Worm (Caenorhabditis elegans) whole organism, young adult: ENCODE data around the gene C44F1.1.
A peak's percentile ranks its signal among the peaks of the same experiment; 100 is the strongest.

ENCODE experiments used
- B0261.1 ChIP-seq: sonication (generic microtip); optimal IDR thresholded peaks from 2 replicates; lab custom pipeline; 2016; ENCODE audit warnings: mild to moderate bottlenecking, missing genetic modification characterization, moderate library complexity, missing compliant biosample characterization
- F22D6.2 ChIP-seq: sonication (generic microtip); optimal IDR thresholded peaks from 2 replicates; lab custom pipeline; 2016; ENCODE audit warnings: mild to moderate bottlenecking, missing genetic modification characterization, missing compliant biosample characterization
- F33H1.4 ChIP-seq: fragments of 200-800 bp; sonication (Bioruptor generic); IDR thresholded peaks from 2 replicates; pipeline ENCODE4 v1.3.6; 2022; ENCODE audit warnings: missing genetic modification reagents, missing genetic modification characterization, missing compliant biosample characterization
- F57C9.4 ChIP-seq: sonication (generic microtip); optimal IDR thresholded peaks from 2 replicates; lab custom pipeline; 2017; ENCODE audit warnings: mild to moderate bottlenecking, missing genetic modification characterization, missing compliant biosample characterization
- T07F8.4 ChIP-seq: sonication (generic microtip); optimal IDR thresholded peaks from 2 replicates; lab custom pipeline; 2016; ENCODE audit warnings: mild to moderate bottlenecking, missing genetic modification characterization, moderate library complexity, missing compliant biosample characterization
- atf-7 ChIP-seq: sonication (generic microtip); optimal IDR thresholded peaks from 2 replicates; lab custom pipeline; 2017; ENCODE audit warnings: mild to moderate bottlenecking, missing genetic modification characterization, missing compliant biosample characterization
- cebp-1 ChIP-seq, 2 experiments: fragments of 200-800 bp in 1 of 2; sonication (Bioruptor generic) in 1 of 2; sonication (generic microtip) in 1 of 2; IDR thresholded peaks in 1 of 2; optimal IDR thresholded peaks in 1 of 2; 2 replicates each; pipeline versions ENCODE4 v1.3.6 to Lab custom; 2017 to 2022; ENCODE audit warnings: missing compliant biosample characterization in 2 of 2, missing genetic modification characterization in 2 of 2, mild to moderate bottlenecking in 1 of 2, missing genetic modification reagents in 1 of 2, moderate library complexity in 1 of 2
- ceh-100 ChIP-seq: fragments of 200-800 bp; sonication (Bioruptor generic); IDR thresholded peaks from 2 replicates; pipeline ENCODE4 v1.3.6; 2022; ENCODE audit warnings: missing genetic modification reagents, missing genetic modification characterization, missing compliant biosample characterization
- ceh-27 ChIP-seq: fragments of 200-800 bp; sonication (Bioruptor generic); optimal IDR thresholded peaks from 2 replicates; lab custom pipeline; 2018; ENCODE audit warnings: mild to moderate bottlenecking, missing genetic modification characterization, moderate library complexity, missing compliant biosample characterization
- ceh-58 ChIP-seq: fragments of 200-800 bp; sonication (Bioruptor generic); IDR thresholded peaks from 2 replicates; pipeline ENCODE4 v1.3.6; 2022; ENCODE audit warnings: missing genetic modification characterization, missing compliant biosample characterization
- dpl-1 ChIP-seq: fragments of 150-350 bp; optimal IDR thresholded peaks from 2 replicates; lab custom pipeline; 2014; ENCODE audit warnings: missing biosample characterization, missing genetic modification reagents, missing genetic modification characterization
- ets-4 ChIP-seq: fragments of 200-800 bp; sonication (Bioruptor generic); optimal IDR thresholded peaks from 2 replicates; lab custom pipeline; 2018; ENCODE audit warnings: mild to moderate bottlenecking, missing genetic modification characterization, missing compliant biosample characterization
- him-1 ChIP-seq: sonication (generic microtip); optimal IDR thresholded peaks from 2 replicates; lab custom pipeline; 2016; ENCODE audit warnings: missing genotype, missing genetic modification reagents, missing genetic modification characterization, missing compliant biosample characterization
- hlh-12 ChIP-seq: sonication (generic microtip); optimal IDR thresholded peaks from 2 replicates; lab custom pipeline; 2016; ENCODE audit warnings: missing genetic modification characterization, missing compliant biosample characterization
- hlh-26 ChIP-seq: fragments of 200-800 bp; sonication (Bioruptor generic); conservative IDR thresholded peaks from 2 replicates; pipeline ENCODE4 v1.3.6; 2022; ENCODE audit warnings: missing genetic modification reagents, missing genetic modification characterization, missing compliant biosample characterization
- hmg-1.2 ChIP-seq: fragments of 200-800 bp; sonication (Bioruptor generic); IDR thresholded peaks from 2 replicates; pipeline ENCODE4 v1.3.6; 2022; ENCODE audit warnings: missing genetic modification reagents, missing genetic modification characterization, missing compliant biosample characterization
- hsf-1 ChIP-seq: fragments of 200-800 bp; sonication (Bioruptor generic); IDR thresholded peaks from 2 replicates; pipeline ENCODE4 v1.3.6; 2022; ENCODE audit warnings: missing genetic modification reagents, missing genetic modification characterization, missing compliant biosample characterization
- let-607 ChIP-seq, 2 experiments: fragments of 200-800 bp in 1 of 2; sonication (Bioruptor generic) in 1 of 2; sonication (generic microtip) in 1 of 2; optimal IDR thresholded peaks; 2 replicates each; lab custom pipeline; 2016 to 2018; ENCODE audit warnings: mild to moderate bottlenecking in 2 of 2, missing compliant biosample characterization in 2 of 2, missing genetic modification characterization in 2 of 2, moderate library complexity in 2 of 2, missing genotype in 1 of 2
- lin-40 ChIP-seq: sonication (generic microtip); optimal IDR thresholded peaks from 2 replicates; lab custom pipeline; 2016; ENCODE audit warnings: missing genetic modification characterization, mild to moderate bottlenecking, missing compliant biosample characterization, missing genotype, missing genetic modification reagents
- madf-6 ChIP-seq: fragments of 200-800 bp; sonication (Bioruptor generic); IDR thresholded peaks from 2 replicates; pipeline ENCODE4 v1.3.6; 2022; ENCODE audit warnings: missing genetic modification reagents, missing genetic modification characterization, missing compliant biosample characterization
- nfya-2 ChIP-seq: fragments of 200-800 bp; sonication (Bioruptor generic); IDR thresholded peaks from 2 replicates; pipeline ENCODE4 v1.3.6; 2022; ENCODE audit warnings: missing genetic modification reagents, missing genetic modification characterization, missing compliant biosample characterization
- nhr-120 ChIP-seq: fragments of 200-800 bp; sonication (Bioruptor generic); IDR thresholded peaks from 2 replicates; pipeline ENCODE4 v1.3.6; 2022; ENCODE audit warnings: missing genetic modification characterization, missing compliant biosample characterization
- nhr-80 ChIP-seq: sonication (generic microtip); optimal IDR thresholded peaks from 2 replicates; lab custom pipeline; 2016; ENCODE audit warnings: missing genetic modification characterization, missing compliant biosample characterization
- pbrm-1 ChIP-seq: fragments of 200-800 bp; sonication (Bioruptor generic); IDR thresholded peaks from 2 replicates; pipeline ENCODE4 v1.3.6; 2022; ENCODE audit warnings: missing genetic modification reagents, missing genetic modification characterization, missing compliant biosample characterization
- rpc-1 ChIP-seq, 2 experiments: fragments of 150-350 bp in 1 of 2; sonication (generic microtip) in 1 of 2; optimal IDR thresholded peaks; 2 replicates each; lab custom pipeline; 2014 to 2018; ENCODE audit warnings: missing biosample characterization in 1 of 2, missing genetic modification characterization in 1 of 2, missing genetic modification reagents in 1 of 2, missing genotype in 1 of 2
- snpc-1.3 ChIP-seq: sonication (generic microtip); optimal IDR thresholded peaks from 2 replicates; lab custom pipeline; 2017; ENCODE audit warnings: missing genetic modification characterization, mild to moderate bottlenecking, missing compliant biosample characterization, antibody characterized with exemption, moderate library complexity, missing genotype, missing genetic modification reagents; ENCODE audit not compliant: insufficient read depth
- unc-62 ChIP-seq: fragments of 150-350 bp; optimal IDR thresholded peaks from 2 replicates; lab custom pipeline; 2014; ENCODE audit warnings: missing biosample characterization, missing genetic modification reagents, missing genetic modification characterization
- xnd-1 ChIP-seq: sonication (generic microtip); optimal IDR thresholded peaks from 2 replicates; lab custom pipeline; 2016; ENCODE audit warnings: missing genotype, missing genetic modification reagents, missing genetic modification characterization, missing compliant biosample characterization
- ztf-25 ChIP-seq: fragments of 200-800 bp; sonication (Bioruptor generic); IDR thresholded peaks from 2 replicates; pipeline ENCODE4 v1.3.6; 2022; ENCODE audit warnings: missing genetic modification reagents, missing genetic modification characterization, missing compliant biosample characterization

C44F1.1 gene

ce11 chrIII:3785094-3785493 is 19.7 kb upstream of the C44F1.1 start:
- TF ChIP-seq nhr-80 (tag; lab: Kevin White, UChicago) (peak; percentile 44), ceh-58 (GFP tag; lab: Robert Waterston, UW) (no peak)

- no peak for TF ChIP-seq ceh-27 (GFP tag; lab: Kevin White, UChicago)
- TF ChIP-seq B0261.1 (tag; lab: Kevin White, UChicago), result no peak
These were observed 18.6 kb upstream of the C44F1.1 start for ce11 chrIII:3783914-3784313.

ce11 chrIII:3782853-3783252 is 17.5 kb upstream of the C44F1.1 start:
- TF ChIP-seq hsf-1, result 0 out of 2 replicates have a peak, but pooled peaks have one; percentile 24
- no peak for TF ChIP-seq atf-7

- TF ChIP-seq cebp-1 (GFP tag; IDR thresholded peaks at IDR 0.05; lab: Robert Waterston, UW), result 0 out of 2 replicates have a peak, but pooled peaks have one; percentile 13
- peak; percentile 59 for TF ChIP-seq cebp-1 (tag; optimal IDR thresholded peaks at IDR 0.05; lab: Kevin White, UChicago)
- TF ChIP-seq unc-62 (GFP tag; lab: Kevin White, UChicago), result no peak
- TF ChIP-seq, all 124 proteins: peak for 1
These were observed 16.5 kb upstream of the C44F1.1 start for ce11 chrIII:3781827-3782226.

ce11 chrIII:3774550-3774949 is 9.2 kb upstream of the C44F1.1 start:
- TF ChIP-seq ceh-100 (GFP tag; lab: Robert Waterston, UW), result no peak
- no peak for TF ChIP-seq xnd-1 (tag; lab: Kevin White, UChicago)
- TF ChIP-seq F22D6.2 (tag; lab: Kevin White, UChicago), result no peak
- no peak for TF ChIP-seq ztf-25
- TF ChIP-seq rpc-1 (optimal IDR thresholded peaks at IDR 0.05; lab: Kevin White, UChicago), result no peak
- TF ChIP-seq rpc-1 (tag; optimal IDR thresholded peaks at IDR 0.05; lab: Kevin White, UChicago), result no peak
- TF ChIP-seq snpc-1.3 (tag; lab: Kevin White, UChicago), result no peak
- TF ChIP-seq nfya-2 (GFP tag; lab: Robert Waterston, UW), result no peak
- TF ChIP-seq T07F8.4 (tag; lab: Kevin White, UChicago), result no peak
- TF ChIP-seq let-607 (tag; optimal IDR thresholded peaks at IDR 0.05; lab: Kevin White, UChicago), result no peak
- no peak for TF ChIP-seq nhr-120 (GFP tag; lab: Robert Waterston, UW)
- TF ChIP-seq F33H1.4, result no peak
- TF ChIP-seq him-1 (tag; lab: Kevin White, UChicago), result no peak
- TF ChIP-seq F57C9.4 (tag; lab: Kevin White, UChicago), result no peak
- no peak for TF ChIP-seq ets-4 (GFP tag; lab: Kevin White, UChicago)
- TF ChIP-seq dpl-1, result no peak
- no peak for TF ChIP-seq hlh-26 (GFP tag; lab: Robert Waterston, UW)
- TF ChIP-seq, all 124 proteins: peak for 0

ce11 chrIII:3773173-3773572 is 7.8 kb upstream of the C44F1.1 start, which contains the start of gene lec-4:
TSS of gene lec-4 (minus strand) at chrIII:3773326.
- TF ChIP-seq dpl-1 (no peak), lin-40 (tag; lab: Kevin White, UChicago) (peak; percentile 15), pbrm-1 (GFP tag; lab: Robert Waterston, UW) (0 out of 2 replicates have a peak, but pooled peaks have one; percentile 13), hlh-12 (tag; lab: Kevin White, UChicago) (no peak), hmg-1.2 (peak; percentile 29; the same call in 1 of the 2 replicates), cebp-1 (GFP tag; IDR thresholded peaks at IDR 0.05; lab: Robert Waterston, UW) (no peak), cebp-1 (tag; optimal IDR thresholded peaks at IDR 0.05; lab: Kevin White, UChicago) (peak; percentile 36), madf-6 (no peak)
